Fruit fly (Drosophila melanogaster) whole organism, embryonic: ENCODE data around the gene sle.
A peak's percentile ranks its signal among the peaks of the same experiment; 100 is the strongest.

Experiments
- Abd-B ChIP-seq: fragments of 200-800 bp; sonication (Bioruptor generic); optimal IDR thresholded peaks from 2 replicates; lab custom pipeline; 2018; ENCODE audit warnings: missing biosample characterization, mild to moderate bottlenecking, missing genetic modification characterization, moderate library complexity
- Adf1 ChIP-seq: fragments of 200-800 bp; sonication (Bioruptor generic); IDR thresholded peaks from 2 replicates; pipeline ENCODE4 v1.3.6; 2022; ENCODE audit warnings: missing biosample characterization, missing genetic modification characterization
- B-H2 ChIP-seq: fragments of 200-800 bp; sonication (Bioruptor generic); optimal IDR thresholded peaks from 2 replicates; lab custom pipeline; 2018; ENCODE audit warnings: missing biosample characterization, mild to moderate bottlenecking, missing genetic modification characterization
- CG14441 ChIP-seq: fragments of 200-800 bp; sonication (Bioruptor generic); IDR thresholded peaks from 2 replicates; pipeline ENCODE4 v1.3.6; 2022; ENCODE audit warnings: missing biosample characterization, missing genetic modification characterization
- CG15696 ChIP-seq: fragments of 200-800 bp; sonication (Bioruptor generic); optimal IDR thresholded peaks from 2 replicates; lab custom pipeline; 2019; ENCODE audit warnings: missing biosample characterization, mild to moderate bottlenecking, missing genetic modification characterization, moderate library complexity
- CG1602 ChIP-seq: fragments of 200-800 bp; sonication (Bioruptor generic); optimal IDR thresholded peaks from 3 replicates; lab custom pipeline; 2016; ENCODE audit warnings: missing biosample characterization, missing genetic modification characterization
- CG17802 ChIP-seq: fragments of 200-800 bp; sonication (Bioruptor generic); optimal IDR thresholded peaks from 2 replicates; lab custom pipeline; 2018; ENCODE audit warnings: missing biosample characterization, mild to moderate bottlenecking, missing genetic modification characterization, moderate library complexity
- CG18011 ChIP-seq: fragments of 200-800 bp; sonication (Bioruptor generic); optimal IDR thresholded peaks from 2 replicates; lab custom pipeline; 2017; ENCODE audit warnings: missing biosample characterization, missing genetic modification characterization, mild to moderate bottlenecking, moderate library complexity, missing genotype
- CG2678 ChIP-seq: fragments of 200-800 bp; sonication (Bioruptor generic); optimal IDR thresholded peaks from 3 replicates; lab custom pipeline; 2019; ENCODE audit warnings: missing biosample characterization, mild to moderate bottlenecking, missing genetic modification characterization, moderate library complexity
- CG31365 ChIP-seq: fragments of 200-800 bp; sonication (Bioruptor generic); optimal IDR thresholded peaks from 2 replicates; lab custom pipeline; 2018; ENCODE audit warnings: missing biosample characterization, mild to moderate bottlenecking, missing genetic modification characterization
- CG3281 ChIP-seq: fragments of 200-800 bp; sonication (Bioruptor generic); optimal IDR thresholded peaks from 3 replicates; lab custom pipeline; 2017; ENCODE audit warnings: missing biosample characterization, mild to moderate bottlenecking, missing genetic modification characterization
- CG4282 ChIP-seq: fragments of 200-800 bp; sonication (Bioruptor generic); optimal IDR thresholded peaks from 2 replicates; lab custom pipeline; 2016; ENCODE audit warnings: missing biosample characterization, missing genetic modification characterization
- CG7745 ChIP-seq: fragments of 200-800 bp; sonication (Bioruptor generic); optimal IDR thresholded peaks from 2 replicates; lab custom pipeline; 2018; ENCODE audit warnings: missing biosample characterization, mild to moderate bottlenecking, missing genetic modification characterization, moderate library complexity
- CG8359 ChIP-seq: fragments of 200-800 bp; sonication (Bioruptor generic); optimal IDR thresholded peaks from 2 replicates; lab custom pipeline; 2017; ENCODE audit warnings: missing biosample characterization, mild to moderate bottlenecking, missing genetic modification characterization, borderline replicate concordance
- CG9797 ChIP-seq: fragments of 200-800 bp; sonication (Bioruptor generic); optimal IDR thresholded peaks from 3 replicates; lab custom pipeline; 2018; ENCODE audit warnings: missing biosample characterization, mild to moderate bottlenecking, missing genetic modification characterization
- Camta ChIP-seq: fragments of 200-800 bp; sonication (Bioruptor generic); optimal IDR thresholded peaks from 2 replicates; lab custom pipeline; 2016; ENCODE audit warnings: missing biosample characterization, missing genetic modification characterization
- GATAe ChIP-seq: fragments of 200-800 bp; sonication (Bioruptor generic); conservative IDR thresholded peaks from 2 replicates; pipeline ENCODE4 v1.3.6; 2022; ENCODE audit warnings: missing biosample characterization, missing genetic modification characterization
- H15 ChIP-seq: fragments of 200-800 bp; sonication (Bioruptor generic); IDR thresholded peaks from 3 replicates; pipeline ENCODE4 v1.3.6; 2022; ENCODE audit warnings: missing biosample characterization, missing genetic modification characterization
- HLH3B ChIP-seq: fragments of 200-800 bp; sonication (Bioruptor generic); IDR thresholded peaks from 2 replicates; pipeline ENCODE4 v1.3.6; 2022; ENCODE audit warnings: missing biosample characterization, missing genetic modification characterization
- HLH54F ChIP-seq: fragments of 200-800 bp; sonication (Bioruptor generic); optimal IDR thresholded peaks from 3 replicates; lab custom pipeline; 2016; ENCODE audit warnings: missing biosample characterization, missing genetic modification characterization
- HmgZ ChIP-seq: fragments of 200-800 bp; sonication (Bioruptor generic); optimal IDR thresholded peaks from 2 replicates; lab custom pipeline; 2018; ENCODE audit warnings: missing biosample characterization, mild to moderate bottlenecking, missing genetic modification characterization
- Hr78 ChIP-seq, 2 experiments: fragments of 200-800 bp in 1 of 2; fragments of >200 bp in 1 of 2; sonication (Bioruptor generic) in 1 of 2; optimal IDR thresholded peaks; 2 replicates each; lab custom pipeline; 2017 to 2019; ENCODE audit warnings: missing biosample characterization in 2 of 2, missing genetic modification characterization in 2 of 2, mild to moderate bottlenecking in 1 of 2, moderate library complexity in 1 of 2
- Max ChIP-seq: fragments of 200-800 bp; sonication (Bioruptor generic); optimal IDR thresholded peaks from 2 replicates; lab custom pipeline; 2016; ENCODE audit warnings: missing biosample characterization, mild to moderate bottlenecking, missing genetic modification characterization
- NfI ChIP-seq: fragments of 200-800 bp; sonication (Bioruptor generic); optimal IDR thresholded peaks from 3 replicates; lab custom pipeline; 2018; ENCODE audit warnings: missing biosample characterization, mild to moderate bottlenecking, missing genetic modification characterization, moderate library complexity
- Oli ChIP-seq: fragments of 200-800 bp; sonication (Bioruptor generic); optimal IDR thresholded peaks from 2 replicates; lab custom pipeline; 2018; ENCODE audit warnings: missing biosample characterization, mild to moderate bottlenecking, missing genetic modification characterization, moderate library complexity
- Sin3A ChIP-seq: fragments of >200 bp; optimal IDR thresholded peaks from 2 replicates; lab custom pipeline; 2018
- Ssrp ChIP-seq: fragments of 200-800 bp; sonication (Bioruptor generic); optimal IDR thresholded peaks from 2 replicates; lab custom pipeline; 2018; ENCODE audit warnings: missing biosample characterization, mild to moderate bottlenecking, missing genetic modification characterization, moderate library complexity
- TFAM ChIP-seq: fragments of 200-800 bp; sonication (Bioruptor generic); optimal IDR thresholded peaks from 2 replicates; lab custom pipeline; 2017; ENCODE audit warnings: missing biosample characterization, missing genetic modification characterization, inconsistent platforms
- YL-1 ChIP-seq: fragments of 200-800 bp; sonication (Bioruptor generic); optimal IDR thresholded peaks from 3 replicates; lab custom pipeline; 2017; ENCODE audit warnings: missing biosample characterization, mild to moderate bottlenecking, missing genetic modification characterization
- cad ChIP-seq: fragments of >200 bp; optimal IDR thresholded peaks from 2 replicates; lab custom pipeline; 2017; ENCODE audit warnings: missing biosample characterization, missing genetic modification characterization
- cg ChIP-seq: fragments of 200-800 bp; sonication (Bioruptor generic); optimal IDR thresholded peaks from 3 replicates; lab custom pipeline; 2019; ENCODE audit warnings: missing biosample characterization, mild to moderate bottlenecking, missing genetic modification characterization, moderate library complexity
- crol ChIP-seq: fragments of 200-800 bp; sonication (Bioruptor generic); IDR thresholded peaks from 2 replicates; pipeline ENCODE4 v1.3.6; 2022; ENCODE audit warnings: missing biosample characterization, missing genetic modification characterization
- crp ChIP-seq, 2 experiments: fragments of 200-800 bp; sonication (Bioruptor generic); optimal IDR thresholded peaks; 2 replicates in 1 of 2; 3 replicates in 1 of 2; lab custom pipeline; 2017; ENCODE audit warnings: missing biosample characterization in 2 of 2, missing genetic modification characterization in 2 of 2, mild to moderate bottlenecking in 1 of 2, moderate library complexity in 1 of 2
- eyg ChIP-seq: fragments of 200-800 bp; sonication (Bioruptor generic); optimal IDR thresholded peaks from 3 replicates; lab custom pipeline; 2016; ENCODE audit warnings: missing biosample characterization, missing genetic modification characterization
- ham ChIP-seq: fragments of 200-800 bp; sonication (Bioruptor generic); IDR thresholded peaks from 2 replicates; pipeline ENCODE4 v1.3.6; 2022; ENCODE audit warnings: missing biosample characterization, missing genetic modification characterization
- hth ChIP-seq: fragments of >200 bp; optimal IDR thresholded peaks from 2 replicates; lab custom pipeline; 2017; ENCODE audit warnings: inconsistent platforms
- jigr1 ChIP-seq: fragments of 200-800 bp; sonication (Bioruptor generic); IDR thresholded peaks from 3 replicates; pipeline ENCODE4 v1.3.6; 2022; ENCODE audit warnings: missing biosample characterization, missing genetic modification characterization
- knrl ChIP-seq: fragments of 200-800 bp; sonication (Bioruptor generic); IDR thresholded peaks from 3 replicates; pipeline ENCODE4 v1.3.6; 2022; ENCODE audit warnings: missing biosample characterization, missing genetic modification characterization; ENCODE audit not compliant: partially characterized antibody
- lab ChIP-seq: fragments of 200-800 bp; sonication (Bioruptor generic); optimal IDR thresholded peaks from 3 replicates; lab custom pipeline; 2017; ENCODE audit warnings: missing biosample characterization, missing genetic modification characterization, mild to moderate bottlenecking, moderate library complexity, missing genetic modification reagents
- nerfin-2 ChIP-seq: fragments of 200-800 bp; sonication (Bioruptor generic); IDR thresholded peaks from 2 replicates; pipeline ENCODE4 v1.3.6; 2022; ENCODE audit warnings: missing biosample characterization, missing genetic modification characterization; ENCODE audit not compliant: partially characterized antibody
- pb ChIP-seq: fragments of 200-800 bp; sonication (Bioruptor generic); optimal IDR thresholded peaks from 3 replicates; lab custom pipeline; 2016; ENCODE audit warnings: missing biosample characterization, missing genetic modification characterization
- sd ChIP-seq: fragments of 200-800 bp; sonication (Bioruptor generic); optimal IDR thresholded peaks from 3 replicates; lab custom pipeline; 2018; ENCODE audit warnings: missing biosample characterization, mild to moderate bottlenecking, missing genetic modification characterization, moderate library complexity
- so ChIP-seq: fragments of 200-800 bp; sonication (Bioruptor generic); IDR thresholded peaks from 3 replicates; pipeline ENCODE4 v1.3.6; 2022; ENCODE audit warnings: missing biosample characterization, missing genetic modification characterization
- wdn ChIP-seq: fragments of 200-800 bp; sonication (Bioruptor generic); IDR thresholded peaks from 2 replicates; pipeline ENCODE4 v1.3.6; 2022; ENCODE audit warnings: missing biosample characterization, missing genetic modification characterization

The sle gene

dm6 chr3R:10350741-10351629 is 18.1 kb downstream of the sle start (continued):
- TF ChIP-seq Hr78 (GFP tag; optimal IDR thresholded peaks at IDR 0.05; lab: Kevin White, UChicago): peak in 1 of 2 experiments; percentile 13
- no peak for TF ChIP-seq CG4282
- TF ChIP-seq HLH54F: peak; percentile 82
- TF ChIP-seq CG8359 (GFP tag; lab: Kevin White, UChicago): peak; percentile 6
- no peak for TF ChIP-seq Sin3A (lab: Kevin White, UChicago)
- TF ChIP-seq ham (GFP tag; lab: Robert Waterston, UW): no peak
- TF ChIP-seq NfI (GFP tag; lab: Kevin White, UChicago): peak; percentile 81
- peak; percentile 77 for TF ChIP-seq Ssrp
- TF ChIP-seq HmgZ (tag; lab: Kevin White, UChicago): peak; percentile 71
- no peak for TF ChIP-seq CG17802
- TF ChIP-seq Oli (tag; lab: Kevin White, UChicago): peak; percentile 85
- TF ChIP-seq knrl (GFP tag; lab: Robert Waterston, UW): no peak
- peak; percentile 62 for TF ChIP-seq CG31365 (tag; lab: Kevin White, UChicago)
- TF ChIP-seq Max (GFP tag; lab: Kevin White, UChicago): peak; percentile 50
- TF ChIP-seq CG14441 (GFP tag; lab: Robert Waterston, UW): no peak
- peak; percentile 75 for TF ChIP-seq Abd-B (GFP tag; lab: Kevin White, UChicago)
- TF ChIP-seq CG15696 (tag; lab: Kevin White, UChicago): peak; percentile 18
- TF ChIP-seq CG9797: no peak
- TF ChIP-seq CG1602 (GFP tag; lab: Kevin White, UChicago): peak; percentile 66
- TF ChIP-seq H15 (GFP tag; lab: Robert Waterston, UW): no peak
- TF ChIP-seq crol (GFP tag; lab: Robert Waterston, UW): no peak
- TF ChIP-seq pb (GFP tag; lab: Kevin White, UChicago): peak; percentile 41
- TF ChIP-seq hth: no peak
- no peak for TF ChIP-seq nerfin-2 (GFP tag; lab: Robert Waterston, UW)
- TF ChIP-seq YL-1 (GFP tag; lab: Kevin White, UChicago): peak; percentile 35
- no peak for TF ChIP-seq GATAe
- TF ChIP-seq B-H2: peak; percentile 30
- TF ChIP-seq lab (GFP tag; lab: Kevin White, UChicago): peak; percentile 91
- TF ChIP-seq jigr1: no peak
- peak; percentile 90 for TF ChIP-seq cg (GFP tag; lab: Kevin White, UChicago)
- TF ChIP-seq CG2678 (tag; lab: Kevin White, UChicago): peak; percentile 92
- peak in 1 of 2 experiments; percentile 3 for TF ChIP-seq crp (GFP tag; optimal IDR thresholded peaks at IDR 0.05; lab: Kevin White, UChicago)
- peak; percentile 93 for TF ChIP-seq CG3281
- no peak for TF ChIP-seq so
- no peak for TF ChIP-seq TFAM (GFP tag; lab: Kevin White, UChicago)
- TF ChIP-seq Camta (GFP tag; lab: Kevin White, UChicago): peak; percentile 8
- TF ChIP-seq CG7745 (tag; lab: Kevin White, UChicago): peak; percentile 49
- TF ChIP-seq sd: peak; percentile 42
- peak; percentile 63 for TF ChIP-seq eyg (GFP tag; lab: Kevin White, UChicago)
- no peak for TF ChIP-seq wdn (GFP tag; lab: Robert Waterston, UW)
- TF ChIP-seq HLH3B (GFP tag; lab: Robert Waterston, UW): no peak
- TF ChIP-seq cad (GFP tag; lab: Kevin White, UChicago): no peak
- TF ChIP-seq Adf1 (GFP tag; lab: Robert Waterston, UW): no peak
- TF ChIP-seq CG18011 (GFP tag; lab: Kevin White, UChicago): peak; percentile 70
- TF ChIP-seq, all 482 proteins: peak for 275
